Worm (Caenorhabditis elegans) whole organism, early embryonic: ENCODE data around the gene Y39G8B.1.

Experiments
- B0310.2 ChIP-seq: sonication (generic microtip); optimal IDR thresholded peaks from 2 replicates; lab custom pipeline; 2016; ENCODE audit warnings: mild to moderate bottlenecking, missing genetic modification characterization, missing compliant biosample characterization
- F13C5.2 ChIP-seq: sonication (generic microtip); optimal IDR thresholded peaks from 2 replicates; lab custom pipeline; 2017; ENCODE audit warnings: mild to moderate bottlenecking, missing genetic modification characterization, inconsistent platforms, missing compliant biosample characterization
- aly-1 ChIP-seq: sonication (generic microtip); optimal IDR thresholded peaks from 2 replicates; lab custom pipeline; 2016; ENCODE audit warnings: missing genetic modification characterization, missing compliant biosample characterization
- ama-1 ChIP-seq: fragments of 150-350 bp; optimal IDR thresholded peaks from 2 replicates; lab custom pipeline; 2014
- ceh-13 ChIP-seq: fragments of 200-800 bp; sonication (Bioruptor generic); optimal IDR thresholded peaks from 2 replicates; lab custom pipeline; 2018; ENCODE audit warnings: mild to moderate bottlenecking, missing genetic modification characterization, missing compliant biosample characterization
- ceh-36 ChIP-seq: sonication (generic microtip); optimal IDR thresholded peaks from 2 replicates; lab custom pipeline; 2016; ENCODE audit warnings: missing genetic modification characterization, inconsistent platforms, missing compliant biosample characterization
- ets-7 ChIP-seq: sonication (generic microtip); optimal IDR thresholded peaks from 2 replicates; lab custom pipeline; 2016; ENCODE audit warnings: missing genotype, missing genetic modification characterization, missing compliant biosample characterization
- flt-1 ChIP-seq: fragments of 200-800 bp; sonication (Bioruptor generic); IDR thresholded peaks from 2 replicates; pipeline ENCODE4 v1.3.6; 2022; ENCODE audit warnings: missing genetic modification characterization, missing compliant biosample characterization
- hmbx-1 ChIP-seq: sonication (generic microtip); optimal IDR thresholded peaks from 2 replicates; lab custom pipeline; 2016; ENCODE audit warnings: mild to moderate bottlenecking, missing genetic modification characterization, missing compliant biosample characterization
- hmg-4 ChIP-seq: fragments of 200-800 bp; sonication (Bioruptor generic); optimal IDR thresholded peaks from 2 replicates; lab custom pipeline; 2018; ENCODE audit warnings: mild to moderate bottlenecking, missing genetic modification characterization, missing compliant biosample characterization
- hnd-1 ChIP-seq: sonication (generic microtip); optimal IDR thresholded peaks from 2 replicates; lab custom pipeline; 2016; ENCODE audit warnings: missing genetic modification characterization, missing compliant biosample characterization
- pes-1 ChIP-seq: fragments of 200-800 bp; sonication (Bioruptor generic); IDR thresholded peaks from 2 replicates; pipeline ENCODE4 v1.3.6; 2022; ENCODE audit warnings: missing genetic modification reagents, missing genetic modification characterization, missing compliant biosample characterization
- scrt-1 ChIP-seq: fragments of 200-800 bp; sonication (Bioruptor generic); IDR thresholded peaks from 2 replicates; pipeline ENCODE4 v1.3.6; 2022; ENCODE audit warnings: missing genetic modification characterization, missing compliant biosample characterization
- sea-1 ChIP-seq: fragments of 200-800 bp; sonication (Bioruptor generic); conservative IDR thresholded peaks from 2 replicates; pipeline ENCODE4 v1.3.6; 2022; ENCODE audit warnings: missing genetic modification characterization, missing compliant biosample characterization
- tbx-11 ChIP-seq: fragments of 200-800 bp; sonication (Bioruptor generic); IDR thresholded peaks from 2 replicates; pipeline ENCODE4 v1.3.6; 2022; ENCODE audit warnings: missing genetic modification characterization, missing compliant biosample characterization
- tbx-37 ChIP-seq: fragments of 200-800 bp; sonication (Bioruptor generic); conservative IDR thresholded peaks from 2 replicates; pipeline ENCODE4 v1.3.6; 2022; ENCODE audit warnings: missing genetic modification reagents, missing genetic modification characterization, missing compliant biosample characterization
- tra-4 ChIP-seq: sonication (generic microtip); optimal IDR thresholded peaks from 2 replicates; lab custom pipeline; 2017; ENCODE audit warnings: missing genetic modification characterization, missing compliant biosample characterization

The Y39G8B.1 gene

DNA sequence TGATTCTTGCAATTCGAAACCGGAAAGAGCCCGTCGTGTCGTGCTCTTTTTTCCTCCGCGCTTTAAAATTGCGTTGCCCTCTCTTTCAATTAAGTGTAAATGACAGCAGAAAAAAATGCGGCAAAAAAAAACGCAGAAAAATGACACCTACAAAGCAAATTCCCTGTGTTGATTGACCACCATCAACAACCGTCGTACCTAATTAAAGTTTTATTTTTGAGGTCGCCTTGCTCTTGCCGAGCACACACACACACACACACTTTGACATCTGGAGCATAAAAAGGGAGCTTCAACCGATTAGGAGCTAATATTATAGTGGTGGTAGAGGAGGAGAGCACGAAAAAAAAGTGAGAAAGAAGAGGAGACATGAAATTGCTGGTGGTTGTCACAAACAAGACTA is 37.7 kb downstream of the Y39G8B.1 start:
- TF ChIP-seq tbx-37 (GFP tag; lab: Robert Waterston, UW) (no peak), hmg-4 (no peak), B0310.2 (tag; lab: Kevin White, UChicago) (no peak), sea-1 (GFP tag; lab: Robert Waterston, UW) (no peak), ama-1 (lab: Kevin White, UChicago) (no peak), hnd-1 (tag; lab: Kevin White, UChicago) (no peak), tbx-11 (GFP tag; lab: Robert Waterston, UW) (no peak), ets-7 (no peak), flt-1 (no peak), hmbx-1 (tag; lab: Kevin White, UChicago) (no peak), ceh-13 (no peak), F13C5.2 (tag; lab: Kevin White, UChicago) (no peak), pes-1 (GFP tag; lab: Robert Waterston, UW) (no peak), scrt-1 (GFP tag; lab: Robert Waterston, UW) (no peak), aly-1 (no peak), ceh-36 (no peak), tra-4 (tag; lab: Kevin White, UChicago) (no peak)

ce11 chrII:13933534-13933933 is 40.1 kb downstream of the Y39G8B.1 start:
- no peak for TF ChIP-seq hnd-1 (tag; lab: Kevin White, UChicago)

DNA sequence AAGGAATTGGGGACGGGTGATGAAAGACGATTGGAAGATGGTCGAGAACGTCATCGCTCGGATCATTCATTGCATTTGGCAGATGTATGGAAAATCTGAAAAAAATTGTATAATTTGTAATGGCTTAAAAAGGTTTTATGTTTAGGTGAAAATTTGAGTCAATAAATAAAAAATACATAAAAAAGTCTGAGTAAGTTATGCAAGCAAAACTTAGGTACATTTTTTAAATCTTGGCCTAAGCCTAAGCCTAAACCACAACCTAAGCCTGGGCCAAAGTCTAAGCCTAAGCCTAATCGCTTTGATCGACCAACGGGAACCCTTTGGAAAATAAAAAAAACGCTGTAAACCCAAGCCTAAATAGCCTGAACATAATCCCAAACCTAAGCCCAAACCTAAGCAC is 41.7 kb downstream of the Y39G8B.1 start, which contains the start of gene hot-3:
hot-3 (minus strand) TSS at position 101 of the 400 bp plus-strand sequence.
- TF ChIP-seq scrt-1 (GFP tag; lab: Robert Waterston, UW) (no peak), tbx-37 (GFP tag; lab: Robert Waterston, UW) (no peak), ceh-13 (no peak), aly-1 (no peak), B0310.2 (tag; lab: Kevin White, UChicago) (no peak), F13C5.2 (tag; lab: Kevin White, UChicago) (no peak), hmg-4 (no peak), hmbx-1 (tag; lab: Kevin White, UChicago) (no peak), flt-1 (no peak), tbx-11 (GFP tag; lab: Robert Waterston, UW) (no peak), tra-4 (tag; lab: Kevin White, UChicago) (no peak), hnd-1 (tag; lab: Kevin White, UChicago) (no peak), ceh-36 (no peak), pes-1 (GFP tag; lab: Robert Waterston, UW) (no peak), sea-1 (GFP tag; lab: Robert Waterston, UW) (no peak), ama-1 (lab: Kevin White, UChicago) (no peak), ets-7 (no peak)

DNA sequence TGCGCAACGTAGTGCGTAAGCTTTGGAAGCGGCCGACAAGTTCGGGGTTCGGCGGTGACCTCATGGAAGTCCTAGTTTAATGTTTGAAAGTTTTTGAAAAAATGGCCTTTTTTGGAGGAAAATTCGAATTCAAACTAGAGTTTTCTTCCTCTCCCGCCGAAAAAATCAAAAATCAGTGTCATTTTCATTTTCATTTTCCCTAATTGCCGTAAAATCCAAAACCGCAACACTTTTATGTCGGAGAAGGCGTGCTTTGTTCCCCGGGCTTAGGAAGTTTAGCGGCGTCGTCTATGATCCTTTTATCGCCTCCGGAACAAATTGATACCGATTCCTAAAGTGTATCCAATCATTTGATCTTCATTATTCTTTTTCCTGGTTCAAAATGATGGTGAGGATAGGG is 48.7 kb downstream of the Y39G8B.1 start, which contains the start of gene mltn-5:
mltn-5 (plus strand) TSS at position 301 of the 400 bp plus-strand sequence.
- no peak for TF ChIP-seq B0310.2 (tag; lab: Kevin White, UChicago)
- TF ChIP-seq F13C5.2 (tag; lab: Kevin White, UChicago), result no peak
- no peak for TF ChIP-seq ets-7
- TF ChIP-seq aly-1, result no peak
- TF ChIP-seq ama-1 (lab: Kevin White, UChicago), result no peak
- no peak for TF ChIP-seq ceh-13
- no peak for TF ChIP-seq tbx-37 (GFP tag; lab: Robert Waterston, UW)
- TF ChIP-seq tbx-11 (GFP tag; lab: Robert Waterston, UW), result no peak
- TF ChIP-seq pes-1 (GFP tag; lab: Robert Waterston, UW), result no peak
- TF ChIP-seq hmg-4, result no peak
